Fruit fly (Drosophila melanogaster): ENCODE results near the gene Brr2.

Brr2 gene

DNA sequence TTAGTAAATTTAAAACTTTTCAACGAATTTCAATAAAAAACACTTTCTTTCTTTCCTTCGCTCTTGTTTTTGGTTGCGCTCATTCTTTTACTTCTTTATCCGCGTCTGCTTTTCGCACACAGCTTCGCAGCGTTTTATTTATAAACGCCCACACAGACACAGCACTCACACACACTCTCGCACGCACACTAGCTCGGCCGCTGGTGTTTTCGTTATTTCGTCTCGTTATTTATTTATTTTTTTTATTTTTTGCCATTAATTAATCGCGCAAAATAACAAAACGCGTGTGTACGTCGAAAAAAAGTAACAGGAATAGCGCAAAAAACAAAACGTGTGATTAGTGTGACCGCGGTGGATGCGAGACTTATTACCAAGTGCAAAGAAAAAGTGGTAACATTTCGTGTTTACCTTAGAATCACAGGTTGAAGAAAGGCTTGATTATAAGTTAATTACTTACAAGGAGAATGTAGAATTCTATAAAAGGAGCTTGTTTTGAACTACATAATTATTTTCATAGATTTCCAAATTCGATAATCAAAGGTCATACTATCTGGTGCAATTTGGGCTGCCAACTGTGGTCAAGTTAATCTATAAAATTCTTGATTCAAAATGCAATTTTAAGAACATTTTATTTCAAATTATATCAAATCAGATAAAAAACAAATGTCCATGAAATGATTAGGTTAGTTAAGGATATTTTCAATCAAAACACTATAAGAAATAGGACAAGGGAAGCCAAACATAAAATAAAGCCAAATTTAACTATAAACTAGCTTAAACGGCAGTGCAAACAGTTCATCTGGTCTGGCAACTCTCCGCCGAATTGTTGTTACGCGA, 36.9 kb upstream of the Brr2 start, which contains the start of the genes hzg and mRpS31 (continued):
- TF ChIP-seq CG42726 (GFP tag; IDR thresholded peaks at IDR 0.05; ENCODE audit: partially characterized antibody) = no peak; the same call in 1 of the 2 replicates
- no peak for TF ChIP-seq CG32767 (GFP tag; IDR thresholded peaks at IDR 0.05)
- peak; percentile 45 for TF ChIP-seq HLH54F (GFP tag; optimal IDR thresholded peaks at IDR 0.05)
- TF ChIP-seq CG12659 (GFP tag; optimal IDR thresholded peaks at IDR 0.05) = peak; percentile 42
- TF ChIP-seq psq (GFP tag; optimal IDR thresholded peaks at IDR 0.05) = peak; percentile 74
- TF ChIP-seq CG11695 (GFP tag; IDR thresholded peaks at IDR 0.05) = no peak
- TF ChIP-seq CG8290 (GFP tag; optimal IDR thresholded peaks at IDR 0.05) = peak; percentile 36
- peak in 1 of 2 experiments; percentile 5 for TF ChIP-seq CG8290 (tag; optimal IDR thresholded peaks at IDR 0.05)
- peak; percentile 32 for TF ChIP-seq fu2 (GFP tag; optimal IDR thresholded peaks at IDR 0.05)
- peak; percentile 65 for TF ChIP-seq Blimp-1 (GFP tag; optimal IDR thresholded peaks at IDR 0.05)
- peak; percentile 45 for TF ChIP-seq fd96Cb (tag; optimal IDR thresholded peaks at IDR 0.05)
- peak; percentile 37 for TF ChIP-seq abd-A (tag; optimal IDR thresholded peaks at IDR 0.05)
- TF ChIP-seq CG3065 (GFP tag; optimal IDR thresholded peaks at IDR 0.05) = no peak
- peak; percentile 45 for TF ChIP-seq CG12942 (GFP tag; optimal IDR thresholded peaks at IDR 0.05)
- peak; percentile 58 for TF ChIP-seq CG2116 (GFP tag; optimal IDR thresholded peaks at IDR 0.05)
- peak; percentile 91 for TF ChIP-seq Sry-β (GFP tag; optimal IDR thresholded peaks at IDR 0.05)
- TF ChIP-seq Ssrp (tag; optimal IDR thresholded peaks at IDR 0.05) = peak; percentile 55
- peak; percentile 51 for TF ChIP-seq BEAF-32 (GFP tag; optimal IDR thresholded peaks at IDR 0.05)
- peak; percentile 54; the same call in 1 of the 2 replicates for TF ChIP-seq Taf1 (GFP tag; IDR thresholded peaks at IDR 0.05)
- TF ChIP-seq slp2 (GFP tag; optimal IDR thresholded peaks at IDR 0.05) = peak; percentile 5
- peak; percentile 47 for TF ChIP-seq HmgZ (tag; optimal IDR thresholded peaks at IDR 0.05)
- TF ChIP-seq pb (GFP tag; optimal IDR thresholded peaks at IDR 0.05) = peak; percentile 12
- no peak for TF ChIP-seq sc (optimal IDR thresholded peaks at IDR 0.05)
- TF ChIP-seq sc (GFP tag; optimal IDR thresholded peaks at IDR 0.05) = no peak
- peak; percentile 46 to 65 for TF ChIP-seq dpn (GFP tag; optimal IDR thresholded peaks at IDR 0.05)
- peak; percentile 15; the same call in 1 of the 2 replicates for TF ChIP-seq CG13287 (GFP tag; IDR thresholded peaks at IDR 0.05; ENCODE audit: partially characterized antibody)
- TF ChIP-seq CG2875 (GFP tag; optimal IDR thresholded peaks at IDR 0.05) = no peak
- peak; percentile 68 for TF ChIP-seq CG8924 (tag; optimal IDR thresholded peaks at IDR 0.05)
- peak; percentile 49 for TF ChIP-seq CG18599 (GFP tag; optimal IDR thresholded peaks at IDR 0.05)
- peak; percentile 9 for TF ChIP-seq BtbVII (GFP tag; optimal IDR thresholded peaks at IDR 0.05)
- TF ChIP-seq CG10366 (GFP tag; IDR thresholded peaks at IDR 0.05) = peak; percentile 47
- TF ChIP-seq CG11093 (GFP tag; IDR thresholded peaks at IDR 0.05) = no peak
- TF ChIP-seq CG4328 (GFP tag; optimal IDR thresholded peaks at IDR 0.05) = no peak
- TF ChIP-seq CG34376 (GFP tag; optimal IDR thresholded peaks at IDR 0.05) = peak; percentile 36
- no peak for TF ChIP-seq lov (optimal IDR thresholded peaks at IDR 0.05)
- TF ChIP-seq lov (GFP tag; IDR thresholded peaks at IDR 0.05) = no peak
- no peak for TF ChIP-seq CG5953 (GFP tag; IDR thresholded peaks at IDR 0.05)
- peak; percentile 39 for TF ChIP-seq Side (GFP tag; optimal IDR thresholded peaks at IDR 0.05)
- TF ChIP-seq tgo (GFP tag; IDR thresholded peaks at IDR 0.05) = peak; percentile 50; the same call in 2 of the 3 replicates
- TF ChIP-seq CG7556 (GFP tag; optimal IDR thresholded peaks at IDR 0.05) = peak; percentile 40
- TF ChIP-seq pum (GFP tag; optimal IDR thresholded peaks at IDR 0.05) = peak; percentile 54
- peak; percentile 72 for TF ChIP-seq lilli (GFP tag; optimal IDR thresholded peaks at IDR 0.05)
- peak; percentile 34 for TF ChIP-seq scrt (GFP tag; optimal IDR thresholded peaks at IDR 0.05)
- TF ChIP-seq Fer2 (tag; optimal IDR thresholded peaks at IDR 0.05) = peak; percentile 20
- TF ChIP-seq Max (GFP tag; optimal IDR thresholded peaks at IDR 0.05) = peak; percentile 54
- TF ChIP-seq CG1832 (GFP tag; optimal IDR thresholded peaks at IDR 0.05) = no peak
- peak; percentile 9 for TF ChIP-seq Dp (GFP tag; optimal IDR thresholded peaks at IDR 0.05)
- TF ChIP-seq dmrt11E (tag; optimal IDR thresholded peaks at IDR 0.05) = peak; percentile 39
- peak; percentile 26 for TF ChIP-seq Bdp1 (GFP tag; optimal IDR thresholded peaks at IDR 0.05)
